Fruit fly (Drosophila melanogaster) whole organism, embryonic: Measurements from ENCODE around the gene CG9426.

Experiments used
- Abd-B ChIP-seq: fragments of 200-800 bp; sonication (Bioruptor generic); optimal IDR thresholded peaks from 2 replicates; lab custom pipeline; 2018; ENCODE audit warnings: missing biosample characterization, mild to moderate bottlenecking, missing genetic modification characterization, moderate library complexity
- BEAF-32 ChIP-seq: fragments of 200-800 bp; sonication (Bioruptor generic); optimal IDR thresholded peaks from 3 replicates; lab custom pipeline; 2017; ENCODE audit warnings: missing biosample characterization, missing genetic modification characterization, mild to moderate bottlenecking, moderate library complexity, missing genetic modification reagents
- CG10979 ChIP-seq: fragments of 200-800 bp; sonication (Bioruptor generic); optimal IDR thresholded peaks from 2 replicates; lab custom pipeline; 2018; ENCODE audit warnings: missing biosample characterization, mild to moderate bottlenecking, missing genetic modification characterization, moderate library complexity
- CG11085 ChIP-seq: fragments of 200-800 bp; sonication (Bioruptor generic); IDR thresholded peaks from 2 replicates; pipeline ENCODE4 v1.3.6; 2022; ENCODE audit warnings: missing biosample characterization, missing genetic modification characterization
- CG11247 ChIP-seq: fragments of 200-800 bp; sonication (Bioruptor generic); IDR thresholded peaks from 2 replicates; pipeline ENCODE4 v1.3.6; 2022; ENCODE audit warnings: missing biosample characterization, missing genetic modification characterization
- CG1233 ChIP-seq: fragments of 200-800 bp; sonication (Bioruptor generic); optimal IDR thresholded peaks from 4 replicates; lab custom pipeline; 2018; ENCODE audit warnings: missing biosample characterization, mild to moderate bottlenecking, missing genetic modification characterization
- CG12744 ChIP-seq: fragments of 200-800 bp; sonication (Bioruptor generic); optimal IDR thresholded peaks from 2 replicates; lab custom pipeline; 2016; ENCODE audit warnings: missing biosample characterization, missing genetic modification characterization
- CG15479 ChIP-seq: fragments of 200-800 bp; sonication (Bioruptor generic); optimal IDR thresholded peaks from 3 replicates; lab custom pipeline; 2019; ENCODE audit warnings: missing biosample characterization, mild to moderate bottlenecking, missing genetic modification characterization, moderate library complexity
- CG31365 ChIP-seq: fragments of 200-800 bp; sonication (Bioruptor generic); optimal IDR thresholded peaks from 2 replicates; lab custom pipeline; 2018; ENCODE audit warnings: missing biosample characterization, mild to moderate bottlenecking, missing genetic modification characterization
- CG34224 ChIP-seq: fragments of 200-800 bp; sonication (Bioruptor generic); IDR thresholded peaks from 3 replicates; pipeline ENCODE4 v1.3.6; 2022; ENCODE audit warnings: missing biosample characterization, missing genetic modification characterization; ENCODE audit not compliant: partially characterized antibody
- CG34376 ChIP-seq: fragments of 200-800 bp; sonication (Bioruptor generic); optimal IDR thresholded peaks from 2 replicates; lab custom pipeline; 2018; ENCODE audit warnings: missing biosample characterization, mild to moderate bottlenecking, missing genetic modification characterization
- CG6854 ChIP-seq: fragments of 200-800 bp; sonication (Bioruptor generic); optimal IDR thresholded peaks from 3 replicates; lab custom pipeline; 2017; ENCODE audit warnings: missing biosample characterization, mild to moderate bottlenecking, missing genetic modification characterization
- CG7372 ChIP-seq: fragments of 200-800 bp; sonication (Bioruptor generic); IDR thresholded peaks from 2 replicates; pipeline ENCODE4 v1.3.6; 2022; ENCODE audit warnings: missing biosample characterization, missing genetic modification characterization
- CG8281 ChIP-seq: fragments of 200-800 bp; sonication (Bioruptor generic); optimal IDR thresholded peaks from 2 replicates; lab custom pipeline; 2018; ENCODE audit warnings: missing biosample characterization, mild to moderate bottlenecking, missing genetic modification characterization, moderate library complexity
- CG8388 ChIP-seq: fragments of 200-800 bp; sonication (Bioruptor generic); optimal IDR thresholded peaks from 2 replicates; lab custom pipeline; 2019; ENCODE audit warnings: missing biosample characterization, mild to moderate bottlenecking, missing genetic modification characterization, moderate library complexity
- CG8924 ChIP-seq: fragments of 200-800 bp; optimal IDR thresholded peaks from 3 replicates; lab custom pipeline; 2019; ENCODE audit warnings: missing biosample characterization, mild to moderate bottlenecking, missing genetic modification characterization, moderate library complexity
- CoRest ChIP-seq: fragments of 200-800 bp; sonication (Bioruptor generic); optimal IDR thresholded peaks from 3 replicates; lab custom pipeline; 2018; ENCODE audit warnings: missing biosample characterization, mild to moderate bottlenecking, missing genetic modification characterization, moderate library complexity
- D ChIP-seq, 2 experiments: fragments of 200-800 bp in 1 of 2; fragments of >200 bp in 1 of 2; sonication (Bioruptor generic) in 1 of 2; optimal IDR thresholded peaks; 2 replicates in 1 of 2; 3 replicates in 1 of 2; lab custom pipeline; 2017; ENCODE audit warnings: mild to moderate bottlenecking in 1 of 2, missing biosample characterization in 1 of 2, missing genetic modification characterization in 1 of 2, missing genetic modification reagents in 1 of 2
- Fer1 ChIP-seq: fragments of 200-800 bp; sonication (Bioruptor generic); optimal IDR thresholded peaks from 2 replicates; lab custom pipeline; 2017; ENCODE audit warnings: missing biosample characterization, mild to moderate bottlenecking, missing genetic modification characterization
- HLH4C ChIP-seq: fragments of 200-800 bp; sonication (Bioruptor generic); IDR thresholded peaks from 3 replicates; pipeline ENCODE4 v1.3.6; 2022; ENCODE audit warnings: missing biosample characterization, missing genetic modification characterization; ENCODE audit not compliant: partially characterized antibody
- HLHmδ ChIP-seq: fragments of 200-800 bp; sonication (Bioruptor generic); optimal IDR thresholded peaks from 2 replicates; lab custom pipeline; 2018; ENCODE audit warnings: missing biosample characterization, mild to moderate bottlenecking, missing genetic modification characterization, moderate library complexity
- Hmx ChIP-seq: fragments of 200-800 bp; sonication (Bioruptor generic); optimal IDR thresholded peaks from 2 replicates; lab custom pipeline; 2016; ENCODE audit warnings: missing biosample characterization, missing genetic modification characterization
- MESR4 ChIP-seq: fragments of 200-800 bp; sonication (Bioruptor generic); optimal IDR thresholded peaks from 2 replicates; lab custom pipeline; 2018; ENCODE audit warnings: missing biosample characterization, mild to moderate bottlenecking, missing genetic modification characterization, moderate library complexity
- Oli ChIP-seq: fragments of 200-800 bp; sonication (Bioruptor generic); optimal IDR thresholded peaks from 2 replicates; lab custom pipeline; 2018; ENCODE audit warnings: missing biosample characterization, mild to moderate bottlenecking, missing genetic modification characterization, moderate library complexity
- PHDP ChIP-seq: fragments of 200-800 bp; sonication (Bioruptor generic); optimal IDR thresholded peaks from 3 replicates; lab custom pipeline; 2018; ENCODE audit warnings: missing biosample characterization, mild to moderate bottlenecking, missing genetic modification characterization, moderate library complexity
- Scr ChIP-seq: fragments of 200-800 bp; sonication (Bioruptor generic); IDR thresholded peaks from 2 replicates; pipeline ENCODE4 v1.3.6; 2022; ENCODE audit warnings: missing biosample characterization, missing genetic modification characterization; ENCODE audit not compliant: partially characterized antibody
- Sox102F ChIP-seq: fragments of 200-800 bp; sonication (Bioruptor generic); optimal IDR thresholded peaks from 2 replicates; lab custom pipeline; 2018; ENCODE audit warnings: missing biosample characterization, mild to moderate bottlenecking, missing genetic modification characterization, moderate library complexity
- bowl ChIP-seq: fragments of 200-800 bp; sonication (Bioruptor generic); IDR thresholded peaks from 2 replicates; pipeline ENCODE4 v1.3.6; 2022; ENCODE audit warnings: missing biosample characterization, missing genetic modification characterization
- cwo ChIP-seq: fragments of 200-800 bp; sonication (Bioruptor generic); optimal IDR thresholded peaks from 3 replicates; lab custom pipeline; 2017; ENCODE audit warnings: missing biosample characterization, missing genetic modification characterization, mild to moderate bottlenecking, moderate library complexity, missing genetic modification reagents
- dimm ChIP-seq: fragments of 200-800 bp; sonication (Bioruptor generic); IDR thresholded peaks from 2 replicates; pipeline ENCODE4 v1.3.6; 2022; ENCODE audit warnings: missing biosample characterization, missing genetic modification characterization
- dmrt11E ChIP-seq: fragments of 200-800 bp; sonication (Bioruptor generic); optimal IDR thresholded peaks from 3 replicates; lab custom pipeline; 2018; ENCODE audit warnings: missing biosample characterization, mild to moderate bottlenecking, missing genetic modification characterization, moderate library complexity
- fru ChIP-seq: fragments of >200 bp; optimal IDR thresholded peaks from 2 replicates; lab custom pipeline; 2017
- gem ChIP-seq: fragments of 200-800 bp; sonication (Bioruptor generic); optimal IDR thresholded peaks from 2 replicates; lab custom pipeline; 2019; ENCODE audit warnings: missing biosample characterization, mild to moderate bottlenecking, missing genetic modification characterization, moderate library complexity
- h ChIP-seq: fragments of >200 bp; optimal IDR thresholded peaks from 2 replicates; lab custom pipeline; 2017
- insv ChIP-seq, 2 experiments: fragments of 200-800 bp; sonication (Bioruptor generic); optimal IDR thresholded peaks; 3 replicates each; lab custom pipeline; 2016 to 2018; ENCODE audit warnings: missing biosample characterization in 2 of 2, missing genetic modification characterization in 2 of 2
- lmd ChIP-seq: fragments of 200-800 bp; sonication (Bioruptor generic); IDR thresholded peaks from 2 replicates; pipeline ENCODE4 v1.3.6; 2022; ENCODE audit warnings: missing biosample characterization, missing genetic modification characterization
- lov ChIP-seq, 2 experiments: fragments of 200-800 bp in 1 of 2; fragments of >200 bp in 1 of 2; sonication (Bioruptor generic) in 1 of 2; IDR thresholded peaks in 1 of 2; optimal IDR thresholded peaks in 1 of 2; 2 replicates in 1 of 2; 3 replicates in 1 of 2; pipeline versions ENCODE4 v1.3.6 to Lab custom; 2017 to 2022; ENCODE audit warnings: missing biosample characterization in 1 of 2, missing genetic modification characterization in 1 of 2
- nau ChIP-seq: fragments of 200-800 bp; sonication (Bioruptor generic); optimal IDR thresholded peaks from 3 replicates; lab custom pipeline; 2017; ENCODE audit warnings: missing biosample characterization, mild to moderate bottlenecking, missing genetic modification characterization, missing genetic modification reagents
- nerfin-2 ChIP-seq: fragments of 200-800 bp; sonication (Bioruptor generic); IDR thresholded peaks from 2 replicates; pipeline ENCODE4 v1.3.6; 2022; ENCODE audit warnings: missing biosample characterization, missing genetic modification characterization; ENCODE audit not compliant: partially characterized antibody
- run ChIP-seq: fragments of 200-800 bp; sonication (Bioruptor generic); optimal IDR thresholded peaks from 3 replicates; lab custom pipeline; 2018; ENCODE audit warnings: missing biosample characterization, mild to moderate bottlenecking, missing genetic modification characterization
- slp2 ChIP-seq: fragments of 200-800 bp; sonication (Bioruptor generic); optimal IDR thresholded peaks from 2 replicates; lab custom pipeline; 2016; ENCODE audit warnings: missing biosample characterization, missing genetic modification characterization
- so ChIP-seq: fragments of 200-800 bp; sonication (Bioruptor generic); IDR thresholded peaks from 3 replicates; pipeline ENCODE4 v1.3.6; 2022; ENCODE audit warnings: missing biosample characterization, missing genetic modification characterization
- ssp ChIP-seq: fragments of 200-800 bp; sonication (Bioruptor generic); IDR thresholded peaks from 2 replicates; pipeline ENCODE4 v1.3.6; 2022; ENCODE audit warnings: missing biosample characterization, missing genetic modification characterization
- tin ChIP-seq: fragments of 200-800 bp; sonication (Bioruptor generic); optimal IDR thresholded peaks from 3 replicates; lab custom pipeline; 2016; ENCODE audit warnings: missing biosample characterization, missing genetic modification characterization
- trem ChIP-seq: fragments of 200-800 bp; optimal IDR thresholded peaks from 3 replicates; lab custom pipeline; 2019; ENCODE audit warnings: missing biosample characterization, mild to moderate bottlenecking, missing genetic modification characterization, moderate library complexity
- tx ChIP-seq: fragments of 200-800 bp; sonication (Bioruptor generic); optimal IDR thresholded peaks from 2 replicates; lab custom pipeline; 2016; ENCODE audit warnings: missing biosample characterization, missing genetic modification characterization
- usp ChIP-seq: fragments of >200 bp; optimal IDR thresholded peaks from 2 replicates; lab custom pipeline; 2017; ENCODE audit warnings: missing biosample characterization, missing genetic modification characterization
- wek ChIP-seq: fragments of 200-800 bp; sonication (Bioruptor generic); optimal IDR thresholded peaks from 3 replicates; lab custom pipeline; 2018; ENCODE audit warnings: missing biosample characterization, mild to moderate bottlenecking, missing genetic modification characterization, moderate library complexity

The CG9426 gene

dm6 chr2L:13176701-13177249 lies 42.9 kb downstream of the CG9426 start, which contains the start of the genes Sfmbt and CG5439 (continued):
- TF ChIP-seq slp2 (GFP tag; lab: Kevin White, UChicago) (peak; percentile 73), CG31365 (tag; lab: Kevin White, UChicago) (no peak), CG8924 (tag; lab: Kevin White, UChicago) (peak; percentile 80), Scr (GFP tag; lab: Robert Waterston, UW) (peak; percentile 53; the same call in 1 of the 2 replicates), bowl (no peak), tin (GFP tag; lab: Kevin White, UChicago) (peak; percentile 77), BEAF-32 (GFP tag; lab: Kevin White, UChicago) (peak; percentile 72), h (lab: Kevin White, UChicago) (no peak), CG34376 (GFP tag; lab: Kevin White, UChicago) (peak; percentile 74), CG11085 (GFP tag; lab: Robert Waterston, UW) (peak; percentile 72), usp (GFP tag; lab: Kevin White, UChicago) (no peak), Sox102F (GFP tag; lab: Kevin White, UChicago) (no peak), gem (no peak), nau (GFP tag; lab: Kevin White, UChicago) (no peak), CG34224 (no peak; the same call in 2 of the 3 replicates), nerfin-2 (GFP tag; lab: Robert Waterston, UW) (peak; percentile 56; the same call in 1 of the 2 replicates), CG10979 (tag; lab: Kevin White, UChicago) (peak; percentile 62), HLH4C (GFP tag; lab: Robert Waterston, UW) (peak; percentile 62; the same call in 2 of the 3 replicates), CG6854 (GFP tag; lab: Kevin White, UChicago) (peak; percentile 16), CoRest (tag; lab: Kevin White, UChicago) (peak; percentile 70), CG15479 (GFP tag; lab: Kevin White, UChicago) (peak; percentile 97), lmd (GFP tag; lab: Robert Waterston, UW) (peak; percentile 75), CG8388 (GFP tag; lab: Kevin White, UChicago) (peak; percentile 65), run (tag; lab: Kevin White, UChicago) (no peak), ssp (GFP tag; lab: Robert Waterston, UW) (peak; percentile 72), cwo (GFP tag; lab: Kevin White, UChicago) (peak; percentile 55), tx (GFP tag; lab: Kevin White, UChicago) (peak; percentile 75), so (GFP tag; lab: Robert Waterston, UW) (no peak), CG12744 (GFP tag; lab: Kevin White, UChicago) (peak; percentile 50), dimm (peak; percentile 17; the same call in 1 of the 2 replicates), Fer1 (GFP tag; lab: Kevin White, UChicago) (peak; percentile 73), CG7372 (GFP tag; lab: Robert Waterston, UW) (peak; percentile 46; the same call in 1 of the 2 replicates), lov (optimal IDR thresholded peaks at IDR 0.05; lab: Kevin White, UChicago) (no peak), lov (GFP tag; IDR thresholded peaks at IDR 0.05; lab: Robert Waterston, UW) (no peak), D (optimal IDR thresholded peaks at IDR 0.05; lab: Kevin White, UChicago) (no peak), D (GFP tag; optimal IDR thresholded peaks at IDR 0.05; lab: Kevin White, UChicago) (peak; percentile 49), insv (GFP tag; optimal IDR thresholded peaks at IDR 0.05; lab: Kevin White, UChicago) (peak in 1 of 2 experiments; percentile 53), dmrt11E (tag; lab: Kevin White, UChicago) (peak; percentile 65), fru (no peak), CG11247 (GFP tag; lab: Robert Waterston, UW) (peak; percentile 61), wek (GFP tag; lab: Kevin White, UChicago) (no peak), HLHmδ (GFP tag; lab: Kevin White, UChicago) (peak; percentile 16), CG8281 (tag; lab: Kevin White, UChicago) (no peak), PHDP (tag; lab: Kevin White, UChicago) (no peak), Hmx (peak; percentile 33), Oli (tag; lab: Kevin White, UChicago) (no peak), trem (tag; lab: Kevin White, UChicago) (peak; percentile 79), CG1233 (GFP tag; lab: Kevin White, UChicago) (no peak), Abd-B (GFP tag; lab: Kevin White, UChicago) (no peak), MESR4 (GFP tag; lab: Kevin White, UChicago) (no peak)
